Worm (Caenorhabditis elegans): ENCODE measurements around the gene reps-1.

DNA sequence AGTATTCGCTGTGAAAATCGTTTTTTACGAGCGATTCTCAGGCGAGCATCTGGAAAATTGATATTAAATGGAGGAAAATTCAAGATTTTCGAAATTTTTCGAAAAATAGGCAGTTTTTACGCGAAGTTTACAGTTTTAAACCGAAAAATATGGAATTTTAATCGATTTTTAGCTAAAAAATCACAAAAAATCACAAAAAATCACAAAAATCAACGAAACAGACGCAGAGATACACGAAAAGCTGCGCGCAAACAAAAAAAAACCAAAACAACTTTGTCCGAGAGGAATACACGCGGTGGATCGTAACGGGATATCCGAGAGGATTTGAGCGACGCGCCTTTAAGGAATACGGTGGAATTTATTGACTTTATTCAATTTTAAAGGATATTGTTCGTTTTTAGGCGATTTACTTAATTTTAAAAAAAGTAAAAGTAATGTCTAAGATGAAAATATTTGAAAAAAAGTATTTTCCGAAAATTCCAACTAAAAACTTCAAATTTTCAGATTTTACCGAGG, 20.7 kb downstream of the reps-1 start, which contains the start of gene Y39B6A.42:
- TF ChIP-seq T22C8.4 (GFP tag; IDR thresholded peaks at IDR 0.05) (no peak), flt-1 (GFP tag; IDR thresholded peaks at IDR 0.05) (no peak), ztf-23 (GFP tag; IDR thresholded peaks at IDR 0.05) (no peak), med-1 (GFP tag; optimal IDR thresholded peaks at IDR 0.05; ENCODE audit: insufficient read depth) (no peak), klf-2 (GFP tag; conservative IDR thresholded peaks at IDR 0.05) (no peak), ref-1 (GFP tag; conservative IDR thresholded peaks at IDR 0.05) (no peak), tab-1 (GFP tag; IDR thresholded peaks at IDR 0.05) (no peak)
